Worm (Caenorhabditis elegans): ENCODE data around the gene C05D11.1.

- TF ChIP-seq fkh-10 (GFP tag; optimal IDR thresholded peaks at IDR 0.05), result no peak
- TF ChIP-seq lin-39 (tag; optimal IDR thresholded peaks at IDR 0.05), result no peak
- TF ChIP-seq nhr-90 (tag; optimal IDR thresholded peaks at IDR 0.05; ENCODE audit: poor library complexity), result no peak
- TF ChIP-seq nhr-20 (tag; optimal IDR thresholded peaks at IDR 0.05), result no peak
- TF ChIP-seq unc-86 (tag; optimal IDR thresholded peaks at IDR 0.05), result no peak
- TF ChIP-seq snu-23 (GFP tag; optimal IDR thresholded peaks at IDR 0.05), result no peak
- TF ChIP-seq tbx-2 (tag; optimal IDR thresholded peaks at IDR 0.05), result no peak
- TF ChIP-seq ceh-82 (tag; optimal IDR thresholded peaks at IDR 0.05), result no peak
- no peak for TF ChIP-seq ceh-88 (GFP tag; IDR thresholded peaks at IDR 0.05)
These were observed at the start of gene C05D11.1 for ce11 chrIII:6436308-6436707.

Data from whole organism, L1 larva.